In the genomic region with DNA sequence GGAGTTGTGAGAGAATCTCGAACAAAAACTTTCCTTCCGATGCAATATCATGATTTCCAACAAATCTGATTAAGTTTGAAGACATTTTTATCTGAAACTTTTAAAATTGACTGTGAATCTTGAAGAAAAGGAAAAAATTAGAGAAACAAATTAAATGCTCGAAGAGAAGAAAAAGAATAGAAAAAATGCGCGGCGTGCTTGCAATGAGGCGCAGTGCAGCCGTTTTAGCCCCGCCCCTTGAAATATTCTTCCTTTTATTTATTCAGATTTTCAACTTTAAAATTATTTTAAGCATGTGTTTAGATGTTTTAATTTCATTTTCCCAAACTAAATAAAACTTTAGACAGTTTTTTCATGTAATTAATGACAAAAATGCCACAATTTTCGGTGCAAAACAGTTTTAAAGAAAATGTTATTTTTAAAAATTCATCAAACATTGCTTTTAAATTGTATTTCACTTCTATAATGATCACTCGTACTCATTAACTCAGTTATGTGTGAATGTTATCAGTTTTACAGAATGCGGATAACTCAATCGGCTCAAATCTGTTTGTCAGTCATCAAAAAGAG, we compare ENCODE assay signal across 5 worm cellular contexts.
TF ChIP-seq lines count a peak whose summit lies in the region.

A gene (minus strand): TSS at position 91 of the 570 bp plus-strand sequence.
A gene (plus strand): TSS at position 520 of the 570 bp plus-strand sequence.

TF ChIP-seq in whole organism, L1 larva, 84 proteins besides CTCF, POLR2A, EP300 and RAD21:
- peak; percentile 7 for TF ChIP-seq xbp-1 (tag; optimal IDR thresholded peaks at IDR 0.05; lab: Kevin White, UChicago)
- no peak for TF ChIP-seq hlh-17 (GFP tag; optimal IDR thresholded peaks at IDR 0.05; lab: Kevin White, UChicago; ENCODE audit: borderline replicate concordance)
- TF ChIP-seq dpl-1 (GFP tag; optimal IDR thresholded peaks at IDR 0.05; lab: Kevin White, UChicago): peak in 2 of 3 experiments; percentile 7 to 31
- peak; percentile 21 for TF ChIP-seq C16A3.4 (tag; optimal IDR thresholded peaks at IDR 0.05; lab: Kevin White, UChicago)
- TF ChIP-seq unc-62 (GFP tag; optimal IDR thresholded peaks at IDR 0.05; lab: Kevin White, UChicago): no peak
- TF ChIP-seq lsy-2 (tag; optimal IDR thresholded peaks at IDR 0.05; lab: Kevin White, UChicago): peak in 1 of 2 experiments; percentile 57
- peak; percentile 8 for TF ChIP-seq F16B12.6 (tag; optimal IDR thresholded peaks at IDR 0.05; lab: Kevin White, UChicago)
- TF ChIP-seq ceh-82 (tag; optimal IDR thresholded peaks at IDR 0.05; lab: Kevin White, UChicago): no peak
- peak; percentile 7 to 27 for TF ChIP-seq efl-1 (optimal IDR thresholded peaks at IDR 0.05; lab: Kevin White, UChicago)
- TF ChIP-seq efl-1 (GFP tag; optimal IDR thresholded peaks at IDR 0.05 in 1 of 2; lab: Kevin White, UChicago): peak in 1 of 2 experiments; percentile 14
- peak; percentile 19 for TF ChIP-seq snu-23 (GFP tag; optimal IDR thresholded peaks at IDR 0.05; lab: Kevin White, UChicago)
- no peak for TF ChIP-seq nhr-71 (tag; optimal IDR thresholded peaks at IDR 0.05; lab: Kevin White, UChicago)
- TF ChIP-seq lin-35 (GFP tag; optimal IDR thresholded peaks at IDR 0.05; lab: Kevin White, UChicago): peak in 1 of 2 experiments; percentile 9
- no peak for TF ChIP-seq nhr-47 (tag; optimal IDR thresholded peaks at IDR 0.05; lab: Kevin White, UChicago)

TF ChIP-seq in whole organism, L3 larva, 47 proteins besides CTCF, POLR2A, EP300 and RAD21:
- no peak for TF ChIP-seq nhr-43 (tag; optimal IDR thresholded peaks at IDR 0.05; lab: Kevin White, UChicago; ENCODE audit: poor library complexity, severe bottlenecking)
- peak; percentile 1 for TF ChIP-seq snpc-4 (tag; optimal IDR thresholded peaks at IDR 0.05; lab: Kevin White, UChicago)
- TF ChIP-seq pha-4 (tag; optimal IDR thresholded peaks at IDR 0.05; lab: Kevin White, UChicago): peak; percentile 42
- peak; percentile 46 for TF ChIP-seq nfya-1 (tag; optimal IDR thresholded peaks at IDR 0.05; lab: Kevin White, UChicago; ENCODE audit: insufficient read depth)

TF ChIP-seq in whole organism, early embryonic, 17 proteins besides CTCF, POLR2A, EP300 and RAD21:
- no peak for TF ChIP-seq pes-1 (GFP tag; IDR thresholded peaks at IDR 0.05; lab: Robert Waterston, UW)
- no peak for TF ChIP-seq ceh-13 (GFP tag; optimal IDR thresholded peaks at IDR 0.05; lab: Kevin White, UChicago)
- TF ChIP-seq hnd-1 (tag; optimal IDR thresholded peaks at IDR 0.05; lab: Kevin White, UChicago): peak; percentile 18
- no peak for TF ChIP-seq ets-7 (tag; optimal IDR thresholded peaks at IDR 0.05; lab: Kevin White, UChicago)
- no peak for TF ChIP-seq aly-1 (tag; optimal IDR thresholded peaks at IDR 0.05; lab: Kevin White, UChicago)
- TF ChIP-seq ceh-36 (tag; optimal IDR thresholded peaks at IDR 0.05; lab: Kevin White, UChicago): no peak
- peak; percentile 38 for TF ChIP-seq F13C5.2 (tag; optimal IDR thresholded peaks at IDR 0.05; lab: Kevin White, UChicago)
- TF ChIP-seq hmbx-1 (tag; optimal IDR thresholded peaks at IDR 0.05; lab: Kevin White, UChicago): no peak
- peak; percentile 30; the same call in 1 of the 2 replicates for TF ChIP-seq flt-1 (GFP tag; IDR thresholded peaks at IDR 0.05; lab: Robert Waterston, UW)
- TF ChIP-seq B0310.2 (tag; optimal IDR thresholded peaks at IDR 0.05; lab: Kevin White, UChicago): no peak
- TF ChIP-seq tbx-11 (GFP tag; IDR thresholded peaks at IDR 0.05; lab: Robert Waterston, UW): no peak

TF ChIP-seq in whole organism, midembryonic, 9 proteins besides CTCF, POLR2A, EP300 and RAD21:
- TF ChIP-seq med-1 (GFP tag; optimal IDR thresholded peaks at IDR 0.05; lab: Kevin White, UChicago; ENCODE audit: insufficient read depth) (peak; percentile 70), ztf-23 (GFP tag; IDR thresholded peaks at IDR 0.05; lab: Robert Waterston, UW) (no peak), klf-2 (GFP tag; conservative IDR thresholded peaks at IDR 0.05; lab: Robert Waterston, UW) (no peak), flt-1 (GFP tag; IDR thresholded peaks at IDR 0.05; lab: Robert Waterston, UW) (peak; percentile 62; the same call in 1 of the 2 replicates), tab-1 (GFP tag; IDR thresholded peaks at IDR 0.05; lab: Robert Waterston, UW) (no peak; the same call in 1 of the 2 replicates), cog-1 (tag; optimal IDR thresholded peaks at IDR 0.05; lab: Kevin White, UChicago) (peak; percentile 8)

TF ChIP-seq in whole organism, young adult, 124 proteins besides CTCF, POLR2A, EP300 and RAD21:
- TF ChIP-seq him-1 (tag; optimal IDR thresholded peaks at IDR 0.05; lab: Kevin White, UChicago): peak; percentile 11
- TF ChIP-seq attf-5 (GFP tag; optimal IDR thresholded peaks at IDR 0.05; lab: Kevin White, UChicago): no peak
- TF ChIP-seq rpc-1 (optimal IDR thresholded peaks at IDR 0.05; lab: Kevin White, UChicago): peak; percentile 2
- TF ChIP-seq rpc-1 (tag; optimal IDR thresholded peaks at IDR 0.05; lab: Kevin White, UChicago): no peak
